Fruit fly (Drosophila melanogaster) whole organism: ENCODE results near the gene sing.

Experiments
- CG8478 ChIP-seq: fragments of >200 bp; optimal IDR thresholded peaks from 2 replicates; lab custom pipeline; 2018; ENCODE audit warnings: inconsistent platforms
- Dll ChIP-seq: fragments of >200 bp; optimal IDR thresholded peaks from 2 replicates; lab custom pipeline; 2017
- EcR ChIP-seq, 2 experiments: fragments of >200 bp; optimal IDR thresholded peaks; 2 replicates each; lab custom pipeline; 2017; ENCODE audit warnings: missing biosample characterization in 2 of 2, missing genetic modification characterization in 2 of 2, missing genetic modification reagents in 2 of 2
- pan ChIP-seq: fragments of >200 bp; optimal IDR thresholded peaks from 2 replicates; lab custom pipeline; 2017
- psq ChIP-seq: fragments of >200 bp; optimal IDR thresholded peaks from 2 replicates; lab custom pipeline; 2017
- usp ChIP-seq: fragments of >200 bp; optimal IDR thresholded peaks from 2 replicates; lab custom pipeline; 2017; ENCODE audit warnings: missing biosample characterization, missing genetic modification characterization, mixed read lengths

The sing gene

DNA sequence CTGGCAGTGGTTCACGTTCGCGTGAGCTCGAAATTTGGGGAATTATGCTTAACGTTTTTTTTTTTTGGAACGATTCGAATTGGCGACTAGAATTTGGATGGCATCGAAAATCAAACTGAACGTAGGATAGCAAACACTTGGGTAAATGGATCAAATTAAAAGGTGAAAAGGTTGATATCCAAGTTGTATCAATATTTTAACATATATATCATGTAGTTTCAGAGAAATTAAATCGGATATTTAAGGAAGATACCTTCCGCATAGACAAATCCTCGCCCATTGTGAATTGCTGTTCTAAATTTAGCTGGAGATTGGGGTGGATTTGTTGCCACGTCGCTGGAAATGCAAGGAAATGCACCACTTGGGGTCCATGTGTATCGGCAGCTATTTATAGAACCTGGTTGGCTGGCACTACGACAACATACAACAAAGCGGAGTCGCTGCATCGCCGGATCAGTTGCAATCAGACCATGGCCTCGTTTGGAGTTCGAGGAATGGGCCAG, at the start of gene sing, which contains the start of gene CG13010:
TSS of gene sing (plus strand) at position 453 of the 503 bp plus-strand sequence.
TSS of gene CG13010 (minus strand) at position 101 of the 503 bp plus-strand sequence.
- TF ChIP-seq Dll (lab: Kevin White, UChicago) (no peak), usp (GFP tag; lab: Kevin White, UChicago) (no peak), pan (lab: Kevin White, UChicago) (no peak), CG8478 (lab: Kevin White, UChicago) (no peak), EcR (GFP tag; optimal IDR thresholded peaks at IDR 0.05; lab: Kevin White, UChicago) (no peak), psq (no peak)

DNA sequence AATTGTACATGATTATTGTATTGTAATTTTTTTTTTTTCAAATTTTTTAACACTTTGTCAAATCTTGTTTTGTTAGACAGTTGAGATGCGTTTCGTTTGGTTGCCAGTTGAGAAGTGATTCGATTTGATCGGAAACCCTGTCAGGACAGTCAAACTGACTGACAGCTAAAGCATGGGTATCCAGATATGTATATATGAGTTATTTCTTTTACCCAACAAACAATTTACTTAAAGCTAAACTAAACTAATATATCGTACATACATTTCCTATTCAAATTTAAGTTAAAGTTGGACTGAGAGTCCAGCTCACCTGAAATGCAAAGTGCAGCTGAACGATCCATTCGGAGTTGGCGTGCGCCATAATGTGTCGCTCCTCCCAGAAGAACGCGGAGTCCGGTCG, 47.0 kb upstream of the sing start, which contains the start of gene CG9777:
TSS of gene CG9777 (minus strand) at position 101 of the 400 bp plus-strand sequence.
- no peak for TF ChIP-seq EcR (GFP tag; optimal IDR thresholded peaks at IDR 0.05; lab: Kevin White, UChicago)
- TF ChIP-seq psq: no peak
- TF ChIP-seq pan (lab: Kevin White, UChicago): no peak
- no peak for TF ChIP-seq Dll (lab: Kevin White, UChicago)
- no peak for TF ChIP-seq usp (GFP tag; lab: Kevin White, UChicago)
- no peak for TF ChIP-seq CG8478 (lab: Kevin White, UChicago)

DNA sequence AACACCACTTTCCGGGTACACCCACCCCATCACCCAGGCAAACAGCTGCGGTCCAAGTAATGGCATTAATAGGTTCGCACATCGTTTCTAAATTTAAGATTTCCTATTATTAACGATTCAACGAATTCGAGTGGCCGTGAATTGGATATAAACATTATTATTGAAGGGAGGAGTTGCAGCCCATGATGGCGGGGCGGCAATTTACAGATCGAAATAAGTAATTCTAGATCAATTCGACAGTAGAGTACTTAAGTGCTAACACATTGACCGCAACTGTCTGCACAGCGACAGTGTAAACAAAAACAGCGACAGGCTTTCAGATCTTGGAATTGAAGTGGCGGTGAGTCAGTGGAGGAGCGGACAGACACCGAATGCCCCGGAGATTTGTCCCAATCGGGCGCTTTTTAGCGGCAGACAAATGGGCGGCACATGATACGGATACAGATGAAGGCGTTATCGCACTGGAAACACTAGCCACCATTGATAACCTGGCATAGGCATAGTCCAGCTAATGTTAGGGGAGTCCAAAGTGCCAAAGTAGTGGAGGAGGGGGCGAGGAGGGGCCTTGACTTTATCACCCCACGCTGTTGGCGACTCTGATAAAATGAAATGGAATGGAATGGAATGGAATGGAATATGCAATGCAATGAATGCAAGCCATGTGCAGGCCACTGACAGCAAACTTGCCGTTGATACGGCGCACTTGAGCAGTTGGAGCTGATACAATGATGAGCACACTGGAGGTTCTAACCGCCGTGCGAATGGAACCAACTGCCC, 45.7 kb upstream of the sing start:
- TF ChIP-seq CG8478 (lab: Kevin White, UChicago) (no peak), Dll (lab: Kevin White, UChicago) (no peak), pan (lab: Kevin White, UChicago) (no peak), usp (GFP tag; lab: Kevin White, UChicago) (no peak), psq (no peak), EcR (GFP tag; optimal IDR thresholded peaks at IDR 0.05; lab: Kevin White, UChicago) (no peak)

DNA sequence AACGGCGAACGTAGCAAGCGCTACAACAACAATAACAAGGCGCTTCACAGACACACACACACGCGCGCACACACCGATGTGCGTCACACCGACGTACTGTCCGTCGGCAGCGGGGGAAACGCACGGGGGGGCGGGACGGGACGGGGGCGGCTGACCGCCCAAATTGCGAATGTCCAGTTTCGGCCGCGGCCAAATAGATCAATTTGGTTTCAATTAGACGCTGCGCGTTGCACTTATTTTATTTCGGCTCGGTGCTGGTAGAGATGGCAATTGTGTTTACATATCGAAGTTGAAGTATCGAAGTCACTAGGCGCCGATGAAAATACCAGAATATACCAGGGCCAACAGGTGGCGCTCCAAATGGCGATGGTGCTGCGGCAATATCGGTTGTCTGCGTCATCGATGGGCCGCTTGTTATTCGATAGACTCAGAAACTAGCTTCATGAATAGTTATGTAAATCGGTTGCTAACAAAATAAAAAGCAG, 41.9 kb upstream of the sing start, which contains the start of gene Rok:
TSS of gene Rok (minus strand) at position 309 of the 485 bp plus-strand sequence.
- TF ChIP-seq CG8478 (lab: Kevin White, UChicago) (no peak), psq (no peak), pan (lab: Kevin White, UChicago) (no peak), usp (GFP tag; lab: Kevin White, UChicago) (no peak), Dll (lab: Kevin White, UChicago) (no peak), EcR (GFP tag; optimal IDR thresholded peaks at IDR 0.05; lab: Kevin White, UChicago) (no peak)

DNA sequence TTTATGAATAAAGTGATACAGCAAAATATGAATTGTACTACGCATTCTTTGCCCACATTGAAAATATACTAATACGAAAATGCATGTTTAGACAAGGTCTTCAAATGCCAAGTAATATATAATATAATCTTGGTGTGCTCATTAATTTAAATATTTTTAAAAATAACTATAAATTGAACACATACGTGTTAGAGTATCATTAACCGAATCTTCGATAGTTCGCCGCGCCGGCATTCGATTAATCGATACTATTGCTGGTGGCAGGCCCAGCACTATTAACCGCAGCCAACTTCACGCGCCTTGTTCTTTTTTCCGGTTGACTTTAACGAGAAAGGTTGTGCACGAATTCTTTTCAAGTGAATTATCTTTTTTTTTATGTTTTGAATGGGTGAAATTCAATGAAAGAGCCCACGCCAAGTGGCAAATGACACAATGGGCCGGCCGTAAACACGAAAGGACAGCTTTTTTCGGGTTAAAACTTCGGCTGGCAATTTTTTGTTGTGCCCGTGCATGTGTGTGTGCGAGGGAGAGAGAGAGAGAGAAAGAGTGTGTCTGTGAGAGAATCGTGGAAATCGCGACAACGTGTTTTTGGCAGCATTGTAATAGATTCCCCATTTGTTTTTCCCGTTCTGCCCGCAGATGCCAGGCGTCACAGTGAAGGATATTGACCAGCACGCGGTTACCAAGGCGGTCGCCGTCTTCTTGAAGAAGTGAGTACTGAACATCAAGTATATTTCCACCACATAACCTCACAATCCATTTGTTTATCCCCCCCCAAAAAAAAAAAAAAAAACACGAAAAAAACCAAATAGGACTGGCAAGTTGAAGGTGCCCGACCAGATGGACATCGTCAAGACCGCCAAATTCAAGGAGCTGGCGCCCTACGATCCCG, 41.3 kb upstream of the sing start, which contains the start of gene RpS19a:
TSS of gene RpS19a (plus strand) at position 301 of the 892 bp plus-strand sequence.
- TF ChIP-seq pan (lab: Kevin White, UChicago): no peak
- no peak for TF ChIP-seq CG8478 (lab: Kevin White, UChicago)
- TF ChIP-seq psq: no peak
- no peak for TF ChIP-seq EcR (GFP tag; optimal IDR thresholded peaks at IDR 0.05; lab: Kevin White, UChicago)
- no peak for TF ChIP-seq Dll (lab: Kevin White, UChicago)
- TF ChIP-seq usp (GFP tag; lab: Kevin White, UChicago): no peak

DNA sequence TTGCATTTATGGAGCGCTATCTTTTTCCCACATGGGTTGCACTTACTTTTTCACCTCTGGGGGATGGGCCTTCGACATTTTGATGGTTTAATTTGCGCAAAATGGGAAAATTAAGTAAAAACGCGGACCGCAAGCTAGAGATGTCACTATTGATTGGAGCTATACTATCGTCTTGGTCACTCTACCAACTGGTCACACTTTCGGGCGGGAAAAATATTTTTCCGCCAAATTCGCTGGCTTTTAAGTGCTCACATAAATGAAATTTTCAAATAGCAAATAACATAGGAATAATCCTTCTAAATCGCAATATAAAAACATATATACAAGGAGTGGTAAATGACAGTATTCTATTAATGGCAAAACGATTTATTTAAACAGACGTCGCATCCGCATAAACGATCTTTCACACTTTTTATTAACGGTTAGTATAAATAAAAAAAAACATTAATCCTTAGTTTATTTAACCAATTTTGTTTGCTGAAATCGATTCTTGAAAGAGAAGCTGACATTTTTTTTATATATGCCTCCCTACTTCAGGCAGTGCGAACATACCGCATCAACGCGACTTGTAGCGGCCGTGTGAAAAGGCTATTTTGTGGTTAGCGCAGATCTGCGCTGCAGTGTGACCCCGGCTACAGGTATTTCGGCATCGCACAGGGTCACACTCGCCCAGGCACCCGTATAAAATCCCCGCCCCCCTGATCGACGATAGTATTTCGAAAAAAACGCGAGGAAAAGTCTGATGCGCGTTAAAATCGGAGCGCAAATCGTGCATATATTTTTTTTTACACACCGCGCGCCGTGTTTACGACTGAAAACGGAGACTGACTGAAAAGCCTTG, 38.6 kb upstream of the sing start, which contains the start of the genes SNRPG and mthl1:
TSS of gene SNRPG (minus strand) at position 160 of the 841 bp plus-strand sequence.
TSS of gene mthl1 (plus strand) at position 709 of the 841 bp plus-strand sequence.
- TF ChIP-seq Dll (lab: Kevin White, UChicago): no peak
- no peak for TF ChIP-seq usp (GFP tag; lab: Kevin White, UChicago)
- TF ChIP-seq EcR (GFP tag; optimal IDR thresholded peaks at IDR 0.05; lab: Kevin White, UChicago): no peak
- no peak for TF ChIP-seq psq
- TF ChIP-seq pan (lab: Kevin White, UChicago): no peak
- TF ChIP-seq CG8478 (lab: Kevin White, UChicago): no peak

DNA sequence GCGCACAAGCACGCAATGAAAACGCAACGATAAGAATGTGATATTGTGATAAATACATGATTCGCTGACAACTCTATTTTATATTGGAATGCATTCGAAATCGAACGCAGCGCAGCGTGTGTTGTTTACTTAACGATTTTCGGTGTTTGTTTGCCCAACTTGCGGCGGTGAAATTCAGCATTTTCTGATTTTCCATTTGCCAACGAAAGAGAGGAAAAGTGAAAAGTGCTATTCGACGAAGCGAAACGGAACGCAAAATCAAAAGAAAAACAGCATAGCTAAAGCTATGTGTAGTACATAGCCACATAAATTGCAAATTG, 38.0 kb upstream of the sing start:
- TF ChIP-seq usp (GFP tag; lab: Kevin White, UChicago) (no peak), Dll (lab: Kevin White, UChicago) (no peak), CG8478 (lab: Kevin White, UChicago) (no peak), psq (no peak), EcR (GFP tag; optimal IDR thresholded peaks at IDR 0.05; lab: Kevin White, UChicago) (no peak), pan (lab: Kevin White, UChicago) (no peak)

DNA sequence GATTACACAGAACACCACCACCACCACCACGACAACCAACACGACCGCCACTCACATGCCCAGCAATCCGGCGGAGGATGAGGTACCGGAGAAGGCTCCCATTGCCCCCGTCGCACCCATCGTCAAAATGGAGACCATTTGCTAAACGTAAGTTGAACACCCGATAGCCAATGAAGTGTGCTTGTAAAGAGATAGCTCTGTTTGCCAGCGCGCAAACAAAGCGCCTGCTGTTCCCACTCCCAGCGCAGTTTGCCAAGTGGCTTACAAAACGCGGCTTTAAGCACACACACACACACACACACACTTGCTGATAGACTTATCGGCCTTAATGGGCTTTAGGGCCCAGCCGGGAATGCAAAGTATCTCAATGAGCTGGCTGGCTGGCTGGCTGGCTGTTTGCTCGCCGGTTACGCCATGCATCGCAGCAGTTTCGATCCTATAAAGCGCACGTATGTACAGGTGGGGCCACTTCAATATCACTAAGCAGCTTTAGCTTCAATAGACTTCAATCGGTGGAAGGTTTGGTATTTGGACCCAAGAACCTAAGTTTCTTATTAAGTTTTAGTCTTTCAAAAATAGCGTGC, 35.6 kb upstream of the sing start:
- TF ChIP-seq CG8478 (lab: Kevin White, UChicago): no peak
- TF ChIP-seq EcR (GFP tag; optimal IDR thresholded peaks at IDR 0.05; lab: Kevin White, UChicago): no peak
- TF ChIP-seq psq: no peak
- no peak for TF ChIP-seq usp (GFP tag; lab: Kevin White, UChicago)
- no peak for TF ChIP-seq Dll (lab: Kevin White, UChicago)
- no peak for TF ChIP-seq pan (lab: Kevin White, UChicago)

DNA sequence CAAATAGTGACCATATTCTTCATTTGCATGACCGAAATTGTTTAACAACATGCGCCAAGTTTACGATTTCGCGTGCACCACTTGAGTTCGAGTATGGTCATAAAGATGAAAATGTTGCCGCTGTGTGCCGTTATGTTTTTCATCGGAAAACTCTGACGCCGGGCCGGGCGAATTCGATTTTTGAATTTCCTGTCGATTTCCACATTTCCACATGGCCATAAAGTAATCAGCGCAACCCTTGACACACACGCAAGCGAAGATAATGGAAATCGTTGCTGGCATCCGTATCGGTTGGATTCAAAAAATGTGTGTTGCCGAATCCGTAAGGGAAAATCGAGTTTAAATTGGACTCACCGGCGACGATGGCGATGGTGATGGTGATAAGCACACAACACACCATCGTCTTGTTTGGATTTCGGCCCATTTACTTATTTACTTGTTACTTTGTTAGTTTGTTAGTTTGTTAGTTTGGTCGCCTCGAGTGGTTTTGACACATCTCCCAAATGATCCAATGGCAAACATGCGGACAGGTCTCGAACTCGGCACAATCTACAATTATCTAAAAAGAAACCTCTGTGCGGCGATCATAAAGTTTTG, 34.5 kb upstream of the sing start:
- TF ChIP-seq Dll (lab: Kevin White, UChicago): no peak
- no peak for TF ChIP-seq CG8478 (lab: Kevin White, UChicago)
- TF ChIP-seq pan (lab: Kevin White, UChicago): no peak
- TF ChIP-seq usp (GFP tag; lab: Kevin White, UChicago): no peak
- no peak for TF ChIP-seq EcR (GFP tag; optimal IDR thresholded peaks at IDR 0.05; lab: Kevin White, UChicago)
- TF ChIP-seq psq: no peak
